Worm (Caenorhabditis elegans) whole organism, L2 larva: ENCODE measurements around the gene clec-230.

Experiments
- Y55F3AM.14 ChIP-seq: fragments of 200-800 bp; sonication (Bioruptor generic); optimal IDR thresholded peaks from 2 replicates; lab custom pipeline; 2018; ENCODE audit warnings: mild to moderate bottlenecking, missing genetic modification characterization, missing compliant biosample characterization
- ceh-82 ChIP-seq: fragments of 150-350 bp; optimal IDR thresholded peaks from 2 replicates; lab custom pipeline; 2014; ENCODE audit warnings: missing biosample characterization, missing genetic modification characterization
- dmd-4 ChIP-seq: sonication (generic microtip); optimal IDR thresholded peaks from 2 replicates; lab custom pipeline; 2017; ENCODE audit warnings: missing biosample characterization, missing genetic modification characterization
- elt-1 ChIP-seq: fragments of 150-350 bp; optimal IDR thresholded peaks from 2 replicates; lab custom pipeline; 2014; ENCODE audit warnings: missing biosample characterization, missing genetic modification characterization
- nhr-10 ChIP-seq: sonication (generic microtip); optimal IDR thresholded peaks from 2 replicates; lab custom pipeline; 2017; ENCODE audit warnings: missing biosample characterization, missing genetic modification characterization
- nhr-237 ChIP-seq: fragments of 150-350 bp; optimal IDR thresholded peaks from 2 replicates; lab custom pipeline; 2014; ENCODE audit warnings: missing biosample characterization, missing genetic modification characterization
- snpc-4 ChIP-seq: fragments of 150-350 bp; optimal IDR thresholded peaks from 2 replicates; lab custom pipeline; 2014; ENCODE audit warnings: missing biosample characterization, missing genetic modification characterization
- unc-62 ChIP-seq: fragments of 150-350 bp; optimal IDR thresholded peaks from 2 replicates; lab custom pipeline; 2014; ENCODE audit warnings: missing biosample characterization, missing genetic modification reagents, missing genetic modification characterization
- ztf-4 ChIP-seq: fragments of 150-350 bp; optimal IDR thresholded peaks from 2 replicates; lab custom pipeline; 2014; ENCODE audit warnings: missing biosample characterization, missing genetic modification characterization

DNA sequence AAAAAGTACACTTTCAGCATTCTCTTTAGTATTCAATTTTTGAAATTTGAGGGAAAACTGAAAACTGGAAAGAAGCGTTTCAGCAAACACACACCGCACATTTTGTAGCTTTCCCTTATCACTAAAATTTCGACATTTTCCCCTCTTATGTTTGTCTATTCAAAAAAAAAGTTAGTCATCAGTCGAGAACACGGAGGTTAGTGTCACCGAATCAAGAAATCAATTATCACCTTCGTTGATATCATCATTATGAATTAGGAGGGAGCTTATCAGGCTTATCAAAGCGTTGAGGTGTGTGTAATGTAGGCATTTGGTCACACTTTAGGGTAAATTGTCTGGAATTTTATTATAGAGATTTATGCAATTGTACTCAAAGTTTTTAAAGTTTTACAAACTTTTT lies 50.3 kb downstream of the clec-230 start, which contains the start of gene cpr-3:
- no peak for TF ChIP-seq nhr-10 (tag; lab: Kevin White, UChicago)
- TF ChIP-seq ztf-4 (tag; lab: Kevin White, UChicago) = no peak
- no peak for TF ChIP-seq elt-1
- TF ChIP-seq Y55F3AM.14 (GFP tag; lab: Kevin White, UChicago) = no peak
- no peak for TF ChIP-seq unc-62 (GFP tag; lab: Kevin White, UChicago)
- TF ChIP-seq nhr-237 (tag; lab: Kevin White, UChicago) = no peak
- TF ChIP-seq ceh-82 (tag; lab: Kevin White, UChicago) = no peak
- no peak for TF ChIP-seq snpc-4 (tag; lab: Kevin White, UChicago)
- TF ChIP-seq dmd-4 (tag; lab: Kevin White, UChicago) = no peak
